Fruit fly (Drosophila melanogaster) whole organism, embryonic: Measurements from ENCODE around the gene MED4.
A peak's percentile ranks its signal among the peaks of the same experiment; 100 is the strongest.

Experiments used
- ATbp ChIP-seq: fragments of 200-800 bp; sonication (Bioruptor generic); optimal IDR thresholded peaks from 2 replicates; lab custom pipeline; 2017; ENCODE audit warnings: missing biosample characterization, mild to moderate bottlenecking, missing genetic modification characterization, missing genetic modification reagents
- Asciz ChIP-seq: fragments of 200-800 bp; sonication (Bioruptor generic); optimal IDR thresholded peaks from 2 replicates; lab custom pipeline; 2017; ENCODE audit warnings: missing biosample characterization, mild to moderate bottlenecking, missing genetic modification characterization, missing genetic modification reagents
- Atf3 ChIP-seq: fragments of 200-800 bp; sonication (Bioruptor generic); optimal IDR thresholded peaks from 3 replicates; lab custom pipeline; 2016; ENCODE audit warnings: missing biosample characterization, missing genetic modification characterization
- Bdp1 ChIP-seq: fragments of 200-800 bp; sonication (Bioruptor generic); optimal IDR thresholded peaks from 3 replicates; lab custom pipeline; 2016; ENCODE audit warnings: missing biosample characterization, missing genetic modification characterization
- Blimp-1 ChIP-seq: fragments of 200-800 bp; sonication (Bioruptor generic); optimal IDR thresholded peaks from 3 replicates; lab custom pipeline; 2018; ENCODE audit warnings: missing biosample characterization, missing genetic modification characterization, mild to moderate bottlenecking, moderate library complexity, missing genetic modification reagents
- CG1024 ChIP-seq: fragments of 200-800 bp; sonication (Bioruptor generic); IDR thresholded peaks from 2 replicates; pipeline ENCODE4 v1.3.6; 2022; ENCODE audit warnings: missing biosample characterization, missing genetic modification characterization
- CG10654 ChIP-seq: fragments of 200-800 bp; sonication (Bioruptor generic); optimal IDR thresholded peaks from 2 replicates; lab custom pipeline; 2016; ENCODE audit warnings: missing biosample characterization, missing genetic modification characterization
- CG11456 ChIP-seq: fragments of 200-800 bp; sonication (Bioruptor generic); IDR thresholded peaks from 3 replicates; pipeline ENCODE4 v1.3.6; 2022; ENCODE audit warnings: missing biosample characterization, missing genetic modification characterization
- CG14860 ChIP-seq: fragments of 200-800 bp; sonication (Bioruptor generic); IDR thresholded peaks from 3 replicates; pipeline ENCODE4 v1.3.6; 2022; ENCODE audit warnings: missing biosample characterization, missing genetic modification characterization; ENCODE audit not compliant: partially characterized antibody
- CG15601 ChIP-seq: fragments of 200-800 bp; sonication (Bioruptor generic); optimal IDR thresholded peaks from 3 replicates; lab custom pipeline; 2019; ENCODE audit warnings: missing biosample characterization, mild to moderate bottlenecking, missing genetic modification characterization, moderate library complexity
- CG17359 ChIP-seq: fragments of 200-800 bp; sonication (Bioruptor generic); optimal IDR thresholded peaks from 3 replicates; lab custom pipeline; 2018; ENCODE audit warnings: missing biosample characterization, mild to moderate bottlenecking, missing genetic modification characterization, moderate library complexity
- CG18619 ChIP-seq: fragments of 200-800 bp; sonication (Bioruptor generic); optimal IDR thresholded peaks from 3 replicates; lab custom pipeline; 2017; ENCODE audit warnings: missing biosample characterization, mild to moderate bottlenecking, missing genetic modification characterization
- CG18764 ChIP-seq: fragments of 200-800 bp; sonication (Bioruptor generic); optimal IDR thresholded peaks from 3 replicates; lab custom pipeline; 2016; ENCODE audit warnings: missing biosample characterization, missing genetic modification characterization
- CG31224 ChIP-seq: fragments of 200-800 bp; sonication (Bioruptor generic); IDR thresholded peaks from 2 replicates; pipeline ENCODE4 v1.3.6; 2022; ENCODE audit warnings: missing biosample characterization, missing genetic modification characterization
- CG31441 ChIP-seq: fragments of 200-800 bp; sonication (Bioruptor generic); IDR thresholded peaks from 2 replicates; pipeline ENCODE4 v1.3.6; 2022; ENCODE audit warnings: missing biosample characterization, missing genetic modification characterization
- CG42726 ChIP-seq: fragments of 200-800 bp; sonication (Bioruptor generic); IDR thresholded peaks from 2 replicates; pipeline ENCODE4 v1.3.6; 2022; ENCODE audit warnings: missing biosample characterization, missing genetic modification characterization; ENCODE audit not compliant: partially characterized antibody
- CG4424 ChIP-seq: fragments of 200-800 bp; sonication (Bioruptor generic); optimal IDR thresholded peaks from 3 replicates; lab custom pipeline; 2016; ENCODE audit warnings: missing biosample characterization, missing genetic modification characterization
- CG6791 ChIP-seq: fragments of 200-800 bp; sonication (Bioruptor generic); IDR thresholded peaks from 3 replicates; pipeline ENCODE4 v1.3.6; 2022; ENCODE audit warnings: missing biosample characterization, missing genetic modification characterization; ENCODE audit not compliant: partially characterized antibody
- CG7556 ChIP-seq: fragments of 200-800 bp; sonication (Bioruptor generic); optimal IDR thresholded peaks from 2 replicates; lab custom pipeline; 2017; ENCODE audit warnings: missing biosample characterization, mild to moderate bottlenecking, missing genetic modification characterization
- CG7987 ChIP-seq: fragments of 200-800 bp; sonication (Bioruptor generic); optimal IDR thresholded peaks from 2 replicates; lab custom pipeline; 2018; ENCODE audit warnings: missing biosample characterization, mild to moderate bottlenecking, missing genetic modification characterization, moderate library complexity
- CG8290 ChIP-seq, 3 experiments: fragments of 200-800 bp; sonication (Bioruptor generic); optimal IDR thresholded peaks; 2 replicates each; lab custom pipeline; 2016 to 2019; ENCODE audit warnings: missing biosample characterization in 3 of 3, missing genetic modification characterization in 3 of 3, mild to moderate bottlenecking in 2 of 3, moderate library complexity in 1 of 3
- CG9727 ChIP-seq: fragments of 200-800 bp; sonication (Bioruptor generic); optimal IDR thresholded peaks from 3 replicates; lab custom pipeline; 2017; ENCODE audit warnings: missing biosample characterization, mild to moderate bottlenecking, missing genetic modification characterization
- Dbx ChIP-seq: fragments of 200-800 bp; sonication (Bioruptor generic); IDR thresholded peaks from 3 replicates; pipeline ENCODE4 v1.3.6; 2022; ENCODE audit warnings: missing biosample characterization, missing genetic modification characterization
- Eip74EF ChIP-seq, 2 experiments: fragments of 200-800 bp in 1 of 2; fragments of >200 bp in 1 of 2; sonication (Bioruptor generic) in 1 of 2; optimal IDR thresholded peaks; 2 replicates each; lab custom pipeline; 2017 to 2019; ENCODE audit warnings: missing biosample characterization in 2 of 2, missing genetic modification characterization in 2 of 2, mild to moderate bottlenecking in 1 of 2, moderate library complexity in 1 of 2
- Ets65A ChIP-seq: fragments of 200-800 bp; sonication (Bioruptor generic); peaks from one replicate; lab custom pipeline; 2016; ENCODE audit warnings: missing biosample characterization, missing genetic modification characterization
- HmgZ ChIP-seq: fragments of 200-800 bp; sonication (Bioruptor generic); optimal IDR thresholded peaks from 2 replicates; lab custom pipeline; 2018; ENCODE audit warnings: missing biosample characterization, mild to moderate bottlenecking, missing genetic modification characterization
- Hmr ChIP-seq: fragments of 200-800 bp; sonication (Bioruptor generic); optimal IDR thresholded peaks from 3 replicates; lab custom pipeline; 2017; ENCODE audit warnings: mild to moderate bottlenecking, missing biosample characterization, missing genetic modification reagents, missing genetic modification characterization
- Hr3 ChIP-seq: fragments of 200-800 bp; sonication (Bioruptor generic); optimal IDR thresholded peaks from 3 replicates; lab custom pipeline; 2016; ENCODE audit warnings: missing biosample characterization, missing genetic modification characterization
- Hr39 ChIP-seq: fragments of >200 bp; optimal IDR thresholded peaks from 2 replicates; lab custom pipeline; 2017
- MBD-R2 ChIP-seq: fragments of 200-800 bp; sonication (Bioruptor generic); IDR thresholded peaks from 2 replicates; pipeline ENCODE4 v1.3.6; 2022; ENCODE audit warnings: missing biosample characterization, missing genetic modification characterization
- Med ChIP-seq: fragments of 200-800 bp; sonication (Bioruptor generic); peaks from one replicate; lab custom pipeline; 2016; ENCODE audit warnings: missing biosample characterization, missing genetic modification characterization, mild to moderate bottlenecking, inconsistent platforms, moderate library complexity
- Poxn ChIP-seq: fragments of 200-800 bp; sonication (Bioruptor generic); IDR thresholded peaks from 2 replicates; pipeline ENCODE4 v1.3.6; 2022; ENCODE audit warnings: missing biosample characterization, missing genetic modification characterization
- Rfx ChIP-seq: fragments of 200-800 bp; sonication (Bioruptor generic); IDR thresholded peaks from 2 replicates; pipeline ENCODE4 v1.3.6; 2022; ENCODE audit warnings: missing biosample characterization, missing genetic modification characterization
- Xrp1 ChIP-seq: fragments of 200-800 bp; sonication (Bioruptor generic); IDR thresholded peaks from 2 replicates; pipeline ENCODE4 v1.3.6; 2022; ENCODE audit warnings: missing biosample characterization, missing genetic modification characterization
- chinmo ChIP-seq: fragments of 200-800 bp; sonication (Bioruptor generic); IDR thresholded peaks from 4 replicates; pipeline ENCODE4 v1.3.6; 2022; ENCODE audit warnings: missing biosample characterization, missing genetic modification characterization; ENCODE audit not compliant: partially characterized antibody
- dan ChIP-seq: fragments of 200-800 bp; sonication (Bioruptor generic); IDR thresholded peaks from 2 replicates; pipeline ENCODE4 v1.3.6; 2022; ENCODE audit warnings: missing biosample characterization, missing genetic modification characterization
- emc ChIP-seq: fragments of 200-800 bp; sonication (Bioruptor generic); optimal IDR thresholded peaks from 2 replicates; lab custom pipeline; 2016; ENCODE audit warnings: missing biosample characterization, missing genetic modification characterization
- gem ChIP-seq: fragments of 200-800 bp; sonication (Bioruptor generic); optimal IDR thresholded peaks from 2 replicates; lab custom pipeline; 2019; ENCODE audit warnings: missing biosample characterization, mild to moderate bottlenecking, missing genetic modification characterization, moderate library complexity
- lov ChIP-seq, 2 experiments: fragments of 200-800 bp in 1 of 2; fragments of >200 bp in 1 of 2; sonication (Bioruptor generic) in 1 of 2; IDR thresholded peaks in 1 of 2; optimal IDR thresholded peaks in 1 of 2; 2 replicates in 1 of 2; 3 replicates in 1 of 2; pipeline versions ENCODE4 v1.3.6 to Lab custom; 2017 to 2022; ENCODE audit warnings: missing biosample characterization in 1 of 2, missing genetic modification characterization in 1 of 2
- maf-S ChIP-seq: fragments of 200-800 bp; sonication (Bioruptor generic); optimal IDR thresholded peaks from 2 replicates; lab custom pipeline; 2016; ENCODE audit warnings: missing biosample characterization, missing genetic modification characterization
- nerfin-1 ChIP-seq: fragments of 200-800 bp; sonication (Bioruptor generic); optimal IDR thresholded peaks from 3 replicates; lab custom pipeline; 2019; ENCODE audit warnings: missing biosample characterization, mild to moderate bottlenecking, missing genetic modification characterization, moderate library complexity
- prd ChIP-seq, 3 experiments: fragments of >200 bp in 2 of 3; fragments of 200-800 bp in 1 of 3; sonication (Bioruptor generic) in 1 of 3; optimal IDR thresholded peaks in 2 of 3; IDR thresholded peaks in 1 of 3; 2 replicates in 2 of 3; 3 replicates in 1 of 3; pipeline versions ENCODE4 v1.3.6 to Lab custom; 2017 to 2022; ENCODE audit warnings: missing biosample characterization in 1 of 3, missing genetic modification characterization in 1 of 3
- sd ChIP-seq: fragments of 200-800 bp; sonication (Bioruptor generic); optimal IDR thresholded peaks from 3 replicates; lab custom pipeline; 2018; ENCODE audit warnings: missing biosample characterization, mild to moderate bottlenecking, missing genetic modification characterization, moderate library complexity
- sens ChIP-seq: fragments of 200-800 bp; sonication (Bioruptor generic); peaks from one replicate; lab custom pipeline; 2016; ENCODE audit warnings: missing biosample characterization, missing genetic modification characterization
- sima ChIP-seq: fragments of 200-800 bp; sonication (Bioruptor generic); optimal IDR thresholded peaks from 2 replicates; lab custom pipeline; 2016; ENCODE audit warnings: missing biosample characterization, missing genetic modification characterization
- sisA ChIP-seq: fragments of 200-800 bp; sonication (Bioruptor generic); IDR thresholded peaks from 2 replicates; pipeline ENCODE4 v1.3.6; 2022; ENCODE audit warnings: missing biosample characterization, missing genetic modification characterization
- tx ChIP-seq: fragments of 200-800 bp; sonication (Bioruptor generic); optimal IDR thresholded peaks from 2 replicates; lab custom pipeline; 2016; ENCODE audit warnings: missing biosample characterization, missing genetic modification characterization
- vvl ChIP-seq: fragments of 200-800 bp; sonication (Bioruptor generic); IDR thresholded peaks from 2 replicates; pipeline ENCODE4 v1.3.6; 2022; ENCODE audit warnings: missing biosample characterization, missing genetic modification characterization

Gene MED4

dm6 chr3L:7258267-7258666 is 7.9 kb upstream of the MED4 start (continued):
- TF ChIP-seq HmgZ (tag; lab: Kevin White, UChicago): no peak
- no peak for TF ChIP-seq CG14860 (GFP tag; lab: Robert Waterston, UW)
- TF ChIP-seq Hmr: no peak
- no peak for TF ChIP-seq tx (GFP tag; lab: Kevin White, UChicago)
- TF ChIP-seq CG6791 (GFP tag; lab: Robert Waterston, UW): 0 out of 3 replicates have a peak, but pooled peaks have one; percentile 15
- TF ChIP-seq CG31224: peak; percentile 51
- no peak for TF ChIP-seq emc
- TF ChIP-seq CG1024 (GFP tag; lab: Robert Waterston, UW): no peak
- TF ChIP-seq CG7556: no peak
- no peak for TF ChIP-seq Asciz (GFP tag; lab: Kevin White, UChicago)
- TF ChIP-seq CG7987: no peak
- TF ChIP-seq lov (optimal IDR thresholded peaks at IDR 0.05; lab: Kevin White, UChicago): no peak
- TF ChIP-seq lov (GFP tag; IDR thresholded peaks at IDR 0.05; lab: Robert Waterston, UW): no peak
- no peak for TF ChIP-seq Poxn (GFP tag; lab: Robert Waterston, UW)
- TF ChIP-seq CG4424: no peak
- no peak for TF ChIP-seq sima
- TF ChIP-seq Bdp1: no peak
- TF ChIP-seq dan (GFP tag; lab: Robert Waterston, UW): no peak
- TF ChIP-seq ATbp (GFP tag; lab: Kevin White, UChicago): no peak
- no peak for TF ChIP-seq CG9727
- TF ChIP-seq chinmo (GFP tag; lab: Robert Waterston, UW): 0 out of 4 replicates have a peak, but pooled peaks have one; percentile 38
- peak; percentile 80 for TF ChIP-seq Hr39
- peak; percentile 12 for TF ChIP-seq sd (tag; lab: Kevin White, UChicago)
- 0 out of 3 replicates have a peak, but pooled peaks have one; percentile 53 for TF ChIP-seq CG11456 (GFP tag; lab: Robert Waterston, UW)
- TF ChIP-seq Med (GFP tag; lab: Kevin White, UChicago): peak; percentile 13
- no peak for TF ChIP-seq CG15601 (tag; lab: Kevin White, UChicago)

dm6 chr3L:7254724-7255123 is 4.4 kb upstream of the MED4 start:
- TF ChIP-seq Rfx (GFP tag; lab: Robert Waterston, UW) (no peak), sens (GFP tag; lab: Kevin White, UChicago) (peak; percentile 71), sisA (GFP tag; lab: Robert Waterston, UW) (peak; percentile 25; the same call in 1 of the 2 replicates), nerfin-1 (tag; lab: Kevin White, UChicago) (no peak), prd (optimal IDR thresholded peaks at IDR 0.05; lab: Kevin White, UChicago) (no peak), prd (GFP tag; IDR thresholded peaks at IDR 0.05; lab: Robert Waterston, UW) (0 out of 3 replicates have a peak, but pooled peaks have one; percentile 27), CG10654 (GFP tag; lab: Kevin White, UChicago) (no peak), Xrp1 (GFP tag; lab: Robert Waterston, UW) (no peak), Ets65A (GFP tag; lab: Kevin White, UChicago) (peak; percentile 53), Blimp-1 (GFP tag; lab: Kevin White, UChicago) (peak; percentile 63), CG17359 (tag; lab: Kevin White, UChicago) (no peak)

dm6 chr3L:7249167-7249566 is 1.2 kb downstream of the MED4 start, which contains the start of gene Cdc27:
Gene Cdc27 (minus strand): TSS chr3L:7249340.
- TF ChIP-seq CG18764 (GFP tag; lab: Kevin White, UChicago) (peak; percentile 5), gem (tag; lab: Kevin White, UChicago) (peak; percentile 66), Hr3 (GFP tag; lab: Kevin White, UChicago) (peak; percentile 31), MBD-R2 (GFP tag; lab: Robert Waterston, UW) (peak; percentile 74), CG8290 (GFP tag; optimal IDR thresholded peaks at IDR 0.05; lab: Kevin White, UChicago) (peak; percentile 15), CG8290 (tag; optimal IDR thresholded peaks at IDR 0.05; lab: Kevin White, UChicago) (peak in 1 of 2 experiments; percentile 79), maf-S (GFP tag; lab: Kevin White, UChicago) (peak; percentile 10), vvl (GFP tag; lab: Robert Waterston, UW) (peak; percentile 86), CG42726 (GFP tag; lab: Robert Waterston, UW) (peak; percentile 69; the same call in 1 of the 2 replicates), CG14860 (GFP tag; lab: Robert Waterston, UW) (peak; percentile 74), Dbx (GFP tag; lab: Robert Waterston, UW) (peak; percentile 47; the same call in 2 of the 3 replicates), CG31224 (peak; percentile 38; the same call in 1 of the 2 replicates), Atf3 (GFP tag; lab: Kevin White, UChicago) (no peak), Eip74EF (GFP tag; optimal IDR thresholded peaks at IDR 0.05; lab: Kevin White, UChicago) (peak in 1 of 2 experiments; percentile 91), CG31441 (GFP tag; lab: Robert Waterston, UW) (0 out of 2 replicates have a peak, but pooled peaks have one; percentile 29), CG18619 (GFP tag; lab: Kevin White, UChicago) (peak; percentile 13)
